Fruit fly (Drosophila melanogaster) whole organism: ENCODE data around the gene Inx6.
"Not testable (repeated sequence)": the region's sequence is repeated elsewhere in the genome, so short reads cannot be mapped to it uniquely, and the experiment has no call there.

ENCODE experiments used
- CG8478 ChIP-seq: fragments of >200 bp; optimal IDR thresholded peaks from 2 replicates; lab custom pipeline; 2018; ENCODE audit warnings: inconsistent platforms
- Dll ChIP-seq: fragments of >200 bp; optimal IDR thresholded peaks from 2 replicates; lab custom pipeline; 2017
- EcR ChIP-seq, 2 experiments: fragments of >200 bp; optimal IDR thresholded peaks; 2 replicates each; lab custom pipeline; 2017; ENCODE audit warnings: missing biosample characterization in 2 of 2, missing genetic modification characterization in 2 of 2, missing genetic modification reagents in 2 of 2
- pan ChIP-seq: fragments of >200 bp; optimal IDR thresholded peaks from 2 replicates; lab custom pipeline; 2017
- psq ChIP-seq: fragments of >200 bp; optimal IDR thresholded peaks from 2 replicates; lab custom pipeline; 2017
- usp ChIP-seq: fragments of >200 bp; optimal IDR thresholded peaks from 2 replicates; lab custom pipeline; 2017; ENCODE audit warnings: missing biosample characterization, missing genetic modification characterization, mixed read lengths

Gene Inx6

DNA sequence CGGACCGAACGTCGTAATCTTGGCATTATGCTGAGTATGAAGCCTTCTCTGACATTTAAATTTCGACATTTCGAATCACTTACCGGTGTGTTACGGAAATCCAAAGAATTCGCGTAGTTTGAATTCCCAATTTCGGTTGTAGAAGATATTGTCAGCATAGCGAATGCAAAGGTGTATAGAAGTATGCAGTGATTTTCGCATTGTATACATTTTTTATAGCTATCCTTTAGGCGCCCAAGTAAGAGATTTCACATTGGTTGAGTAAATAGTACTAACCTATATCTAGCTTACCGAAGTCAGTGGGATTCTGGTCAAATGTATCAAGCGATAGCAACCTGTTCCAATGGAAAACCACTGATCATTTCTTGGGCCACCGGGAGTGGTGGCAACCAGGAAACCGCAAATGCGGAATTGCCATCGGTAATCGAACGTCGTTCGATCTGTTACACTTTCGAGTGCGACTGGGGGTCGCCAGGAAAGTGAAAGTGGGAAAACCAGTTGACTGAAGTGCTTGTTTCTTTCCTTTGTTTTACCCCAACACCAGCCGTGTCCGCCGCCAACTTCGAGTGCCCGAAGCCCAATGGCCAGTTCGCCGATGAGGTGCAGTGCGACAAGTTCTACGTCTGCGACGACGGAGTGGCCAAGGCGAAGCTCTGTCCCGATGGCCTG lies 28.9 kb downstream of the Inx6 start:
- TF ChIP-seq usp (no peak), Dll (no peak), pan (lab: Kevin White, UChicago) (no peak), psq (lab: Kevin White, UChicago) (no peak), EcR (GFP tag; optimal IDR thresholded peaks at IDR 0.05; lab: Kevin White, UChicago) (no peak), CG8478 (lab: Kevin White, UChicago) (no peak)

DNA sequence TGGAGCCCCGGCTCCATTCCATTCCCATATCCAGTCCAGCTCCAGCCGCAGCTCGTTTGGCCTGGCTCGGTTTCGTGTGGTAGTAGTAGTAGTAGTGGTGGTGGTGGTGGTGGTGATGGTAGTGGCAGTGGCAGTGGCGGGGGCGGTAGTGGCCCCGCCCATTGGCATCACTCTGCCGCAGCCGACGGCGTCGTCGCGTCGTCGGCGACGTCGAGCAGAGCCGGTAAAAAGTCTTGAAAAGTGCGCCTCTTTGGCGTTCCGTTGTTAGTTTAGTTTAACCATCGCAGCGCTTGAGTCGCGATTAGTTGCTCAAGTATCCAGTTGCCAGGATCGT lies 30.0 kb downstream of the Inx6 start, which contains the start of gene obst-A:
obst-A (plus strand) TSS at position 248 of the 334 bp plus-strand sequence.
- TF ChIP-seq Dll (no peak), pan (lab: Kevin White, UChicago) (no peak), EcR (GFP tag; optimal IDR thresholded peaks at IDR 0.05; lab: Kevin White, UChicago) (no peak), usp (no peak), CG8478 (lab: Kevin White, UChicago) (no peak), psq (lab: Kevin White, UChicago) (no peak)

DNA sequence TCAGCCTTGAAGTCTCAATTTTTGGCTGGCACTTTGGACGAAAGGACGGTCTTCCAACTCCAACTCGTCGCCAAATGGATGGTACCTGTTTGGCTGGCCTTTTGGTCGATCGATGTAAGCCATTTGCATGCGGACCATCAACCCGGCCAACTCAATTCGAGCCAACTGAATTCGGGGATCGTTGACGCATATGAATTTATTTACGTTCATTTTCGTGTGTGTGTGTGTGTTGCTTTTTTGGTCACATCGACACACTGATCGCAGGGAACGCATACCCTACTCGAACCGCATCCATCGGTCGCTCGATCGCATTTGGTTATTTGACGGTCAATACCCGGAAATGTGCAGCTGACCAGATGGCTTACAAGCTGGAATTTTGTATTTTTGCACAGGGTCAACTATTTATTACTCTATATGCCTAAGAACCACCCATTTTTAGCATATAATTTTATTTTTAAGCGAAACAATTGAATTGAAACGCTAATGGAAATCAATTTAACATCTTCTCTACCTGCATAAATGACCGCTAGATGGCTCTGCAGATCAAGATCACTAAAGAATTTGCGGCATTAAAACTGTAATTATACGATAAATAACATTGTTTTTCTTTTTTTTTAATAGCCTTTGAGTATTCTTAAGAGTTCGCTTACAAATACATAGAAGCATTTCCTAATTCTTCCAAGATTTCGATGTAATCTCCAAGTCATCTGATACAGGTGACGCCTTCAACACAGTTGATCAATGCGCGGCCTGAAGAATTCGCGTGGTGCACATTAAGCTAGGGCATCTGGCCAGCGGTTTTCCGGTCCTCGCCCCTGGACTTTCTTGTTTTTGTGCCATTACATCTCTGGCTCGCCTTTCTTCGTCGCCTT lies 30.6 kb downstream of the Inx6 start:
- TF ChIP-seq Dll (no peak), CG8478 (lab: Kevin White, UChicago) (no peak), pan (lab: Kevin White, UChicago) (no peak), psq (lab: Kevin White, UChicago) (no peak), EcR (GFP tag; optimal IDR thresholded peaks at IDR 0.05; lab: Kevin White, UChicago) (no peak), usp (no peak)

dm6 chrX:20237914-20238313 lies 31.7 kb downstream of the Inx6 start:
- TF ChIP-seq psq (lab: Kevin White, UChicago) (no peak), EcR (GFP tag; optimal IDR thresholded peaks at IDR 0.05; lab: Kevin White, UChicago) (no peak), CG8478 (lab: Kevin White, UChicago) (no peak), Dll (no peak), pan (lab: Kevin White, UChicago) (no peak), usp (no peak)

dm6 chrX:20235794-20236513 lies 33.6 kb downstream of the Inx6 start, which contains the start of gene sw:
Gene sw (minus strand): TSS chrX:20236382.
- TF ChIP-seq CG8478 (lab: Kevin White, UChicago) (no peak), pan (lab: Kevin White, UChicago) (no peak), psq (lab: Kevin White, UChicago) (no peak), EcR (GFP tag; optimal IDR thresholded peaks at IDR 0.05; lab: Kevin White, UChicago) (no peak), usp (no peak), Dll (no peak)

DNA sequence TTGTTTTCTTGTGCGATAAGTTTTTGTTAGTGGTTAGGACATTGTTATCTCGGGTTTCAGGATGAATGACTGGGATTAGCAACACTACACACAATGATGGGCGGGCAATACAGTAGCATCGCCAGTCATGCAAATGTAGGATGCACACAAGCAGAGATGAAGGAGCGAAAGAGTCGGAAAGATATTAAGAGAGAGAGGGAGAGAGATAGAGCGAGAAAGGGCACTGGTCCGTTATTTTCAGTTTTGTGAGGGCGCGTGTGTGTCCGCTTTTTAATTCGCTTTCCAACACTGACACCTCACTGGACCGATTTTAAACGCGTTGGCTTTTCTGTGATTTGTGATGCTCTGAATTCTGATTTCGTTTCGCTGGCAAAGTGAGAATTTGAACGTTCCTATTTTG lies 37.9 kb downstream of the Inx6 start:
- TF ChIP-seq psq (lab: Kevin White, UChicago) (no peak), usp (no peak), CG8478 (lab: Kevin White, UChicago) (no peak), Dll (no peak), pan (lab: Kevin White, UChicago) (no peak), EcR (GFP tag; optimal IDR thresholded peaks at IDR 0.05; lab: Kevin White, UChicago) (no peak)

DNA sequence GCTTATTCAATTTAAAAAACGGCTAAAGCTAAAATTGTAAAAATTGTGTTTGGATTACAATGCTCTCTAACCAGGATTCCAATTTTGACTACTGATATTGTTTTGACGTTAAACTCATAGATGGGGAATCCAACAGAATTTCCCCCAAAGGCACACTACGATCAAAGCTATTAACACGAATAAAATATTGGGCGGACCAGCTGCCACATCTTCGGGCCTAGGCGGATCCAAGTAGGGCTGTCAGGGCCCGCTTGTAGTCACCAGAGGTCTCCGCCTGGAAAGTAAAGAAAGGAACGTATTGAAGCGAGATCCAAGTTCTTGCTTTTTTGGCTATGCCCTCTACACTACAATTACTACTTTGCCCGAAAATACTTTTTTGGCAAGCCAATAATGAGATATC lies 44.6 kb downstream of the Inx6 start, which contains the start of gene Sdic4:
Sdic4 (minus strand) TSS at position 101 of the 400 bp plus-strand sequence.
- not testable (repeated sequence) for TF ChIP-seq pan (lab: Kevin White, UChicago); usp; Dll
